Worm (Caenorhabditis elegans): ENCODE data around the gene F57H12.6.

DNA sequence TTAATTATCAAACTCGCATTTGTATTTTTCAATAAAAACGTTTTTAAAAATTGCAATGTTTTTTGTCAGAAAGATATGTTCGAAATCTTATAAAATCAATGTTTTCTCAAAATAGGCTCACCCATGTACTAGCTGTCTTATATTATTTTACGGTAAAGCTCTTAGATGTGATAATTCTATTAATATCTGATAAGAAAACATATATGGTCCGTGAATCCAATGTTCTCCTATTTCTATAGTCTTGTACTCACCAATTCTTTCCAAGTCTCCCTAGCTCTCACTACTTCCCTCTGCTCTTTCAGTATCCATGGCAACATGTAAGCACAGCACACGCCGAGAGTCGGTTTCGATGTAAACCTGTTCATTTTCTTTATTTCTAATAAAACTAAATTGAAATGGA lies 42.4 kb downstream of the F57H12.6 start, which contains the start of gene bbs-2:
- no peak for TF ChIP-seq dpl-1 (GFP tag; optimal IDR thresholded peaks at IDR 0.05)
- no peak for TF ChIP-seq pag-3 (tag; optimal IDR thresholded peaks at IDR 0.05; ENCODE audit: borderline replicate concordance, insufficient read depth)
- no peak for TF ChIP-seq lsy-2 (tag; optimal IDR thresholded peaks at IDR 0.05)
- no peak for TF ChIP-seq egl-27 (tag; optimal IDR thresholded peaks at IDR 0.05)
- no peak for TF ChIP-seq rnt-1 (tag; optimal IDR thresholded peaks at IDR 0.05)
- no peak for TF ChIP-seq hpl-2 (GFP tag; optimal IDR thresholded peaks at IDR 0.05)
- TF ChIP-seq nhr-28 (tag; optimal IDR thresholded peaks at IDR 0.05): no peak

Measured in whole organism, L1 larva.